Worm (Caenorhabditis elegans) whole organism, L4 larva: ENCODE results near the gene col-74.

Experiments used
- D1046.2 ChIP-seq: fragments of 200-800 bp; sonication (Bioruptor generic); IDR thresholded peaks from 2 replicates; pipeline ENCODE4 v1.3.6; 2022; ENCODE audit warnings: missing genetic modification characterization, missing compliant biosample characterization
- F26F4.8 ChIP-seq: fragments of 200-800 bp; sonication (Bioruptor generic); conservative IDR thresholded peaks from 2 replicates; pipeline ENCODE4 v1.3.6; 2022; ENCODE audit warnings: missing genetic modification characterization, missing compliant biosample characterization
- F44E2.7 ChIP-seq: fragments of 200-800 bp; sonication (Bioruptor generic); IDR thresholded peaks from 2 replicates; pipeline ENCODE4 v2.1.2; 2022; ENCODE audit warnings: missing genetic modification characterization, missing compliant biosample characterization
- R02D3.7 ChIP-seq: fragments of 150-350 bp; sonication (generic microtip); optimal IDR thresholded peaks from 3 replicates; lab custom pipeline; 2014; ENCODE audit warnings: missing biosample characterization, missing genetic modification characterization
- T20F7.1 ChIP-seq: fragments of 200-800 bp; sonication (Bioruptor generic); optimal IDR thresholded peaks from 2 replicates; lab custom pipeline; 2018; ENCODE audit warnings: mild to moderate bottlenecking, missing genetic modification characterization, missing compliant biosample characterization
- Y48G9A.11 ChIP-seq: fragments of 200-800 bp; sonication (Bioruptor generic); IDR thresholded peaks from 2 replicates; pipeline ENCODE4 v1.3.6; 2022; ENCODE audit warnings: missing genetic modification reagents, missing genetic modification characterization, missing compliant biosample characterization
- Y5F2A.4 ChIP-seq: fragments of 200-800 bp; sonication (Bioruptor generic); optimal IDR thresholded peaks from 2 replicates; lab custom pipeline; 2018; ENCODE audit warnings: mild to moderate bottlenecking, missing genetic modification characterization, missing compliant biosample characterization
- ZK337.2 ChIP-seq: fragments of 200-800 bp; sonication (Bioruptor generic); IDR thresholded peaks from 2 replicates; pipeline ENCODE4 v1.3.6; 2022; ENCODE audit warnings: missing genetic modification reagents, missing genetic modification characterization, missing compliant biosample characterization
- aha-1 ChIP-seq: fragments of 150-350 bp; peaks from one replicate; lab custom pipeline; 2014; ENCODE audit warnings: missing biosample characterization, missing genetic modification characterization
- ceh-20 ChIP-seq: fragments of 200-800 bp; sonication (Bioruptor generic); IDR thresholded peaks from 2 replicates; pipeline ENCODE4 v1.3.6; 2022; ENCODE audit warnings: missing genetic modification reagents, missing genetic modification characterization, missing compliant biosample characterization
- ceh-82 ChIP-seq: sonication (generic microtip); optimal IDR thresholded peaks from 2 replicates; lab custom pipeline; 2017; ENCODE audit warnings: missing biosample characterization, missing genetic modification characterization
- ctbp-1 ChIP-seq: fragments of 200-800 bp; sonication (Bioruptor generic); IDR thresholded peaks from 2 replicates; pipeline ENCODE4 v1.3.6; 2022; ENCODE audit warnings: missing genetic modification reagents, missing genetic modification characterization, missing compliant biosample characterization
- daf-12 ChIP-seq: fragments of 150-350 bp; optimal IDR thresholded peaks from 2 replicates; lab custom pipeline; 2014; ENCODE audit warnings: missing biosample characterization, missing genetic modification reagents, missing genetic modification characterization
- daf-19 ChIP-seq: fragments of 200-800 bp; sonication (Bioruptor generic); conservative IDR thresholded peaks from 2 replicates; pipeline ENCODE4 v1.3.6; 2022; ENCODE audit warnings: missing genetic modification characterization, missing compliant biosample characterization
- daf-8 ChIP-seq: fragments of 200-800 bp; sonication (Bioruptor generic); IDR thresholded peaks from 2 replicates; pipeline ENCODE4 v1.3.6; 2022; ENCODE audit warnings: missing genetic modification characterization, missing compliant biosample characterization
- dmd-9 ChIP-seq: fragments of 200-800 bp; sonication (Bioruptor generic); IDR thresholded peaks from 2 replicates; pipeline ENCODE4 v1.3.6; 2022; ENCODE audit warnings: missing genetic modification reagents, missing genetic modification characterization, missing compliant biosample characterization
- dpl-1 ChIP-seq: fragments of 150-350 bp; optimal IDR thresholded peaks from 2 replicates; lab custom pipeline; 2014; ENCODE audit warnings: missing biosample characterization, missing genetic modification reagents, missing genetic modification characterization
- dve-1 ChIP-seq: sonication (generic microtip); optimal IDR thresholded peaks from 2 replicates; lab custom pipeline; 2017; ENCODE audit warnings: antibody characterized with exemption, mild to moderate bottlenecking, missing genetic modification characterization, missing compliant biosample characterization; ENCODE audit not compliant: insufficient read depth
- fos-1 ChIP-seq: fragments of 150-350 bp; optimal IDR thresholded peaks from 2 replicates; lab custom pipeline; 2014; ENCODE audit warnings: missing biosample characterization, missing genetic modification characterization
- gei-8 ChIP-seq: fragments of 200-800 bp; sonication (Bioruptor generic); optimal IDR thresholded peaks from 2 replicates; lab custom pipeline; 2018; ENCODE audit warnings: mild to moderate bottlenecking, missing genetic modification characterization, missing compliant biosample characterization
- hlh-11 ChIP-seq: fragments of 200-800 bp; sonication (Bioruptor generic); optimal IDR thresholded peaks from 2 replicates; lab custom pipeline; 2018; ENCODE audit warnings: mild to moderate bottlenecking, missing genetic modification characterization, missing compliant biosample characterization
- jun-1 ChIP-seq: fragments of 150-350 bp; optimal IDR thresholded peaks from 2 replicates; lab custom pipeline; 2014; ENCODE audit warnings: missing biosample characterization, missing genetic modification reagents, missing genetic modification characterization
- lim-7 ChIP-seq: fragments of 200-800 bp; sonication (Bioruptor generic); IDR thresholded peaks from 2 replicates; pipeline ENCODE4 v1.3.6; 2022; ENCODE audit warnings: missing genetic modification characterization, missing compliant biosample characterization
- lin-1 ChIP-seq: fragments of 200-800 bp; sonication (Bioruptor generic); IDR thresholded peaks from 2 replicates; pipeline ENCODE4 v1.3.6; 2022; ENCODE audit warnings: missing genetic modification reagents, missing genetic modification characterization, missing compliant biosample characterization
- lin-13 ChIP-seq: fragments of 150-350 bp; optimal IDR thresholded peaks from 2 replicates; lab custom pipeline; 2014; ENCODE audit warnings: missing biosample characterization, missing genetic modification reagents, missing genetic modification characterization
- lin-29 ChIP-seq: fragments of 200-800 bp; sonication (Bioruptor generic); IDR thresholded peaks from 2 replicates; pipeline ENCODE4 v1.3.6; 2022; ENCODE audit warnings: missing genetic modification reagents, missing genetic modification characterization, missing compliant biosample characterization
- lsy-2 ChIP-seq, 2 experiments: fragments of 150-350 bp in 1 of 2; sonication (generic microtip) in 1 of 2; optimal IDR thresholded peaks; 2 replicates each; lab custom pipeline; 2014 to 2017; ENCODE audit warnings: missing biosample characterization in 2 of 2, missing genetic modification characterization in 2 of 2
- mes-2 ChIP-seq: sonication (generic microtip); optimal IDR thresholded peaks from 2 replicates; lab custom pipeline; 2016; ENCODE audit warnings: missing genotype, mild to moderate bottlenecking, missing genetic modification characterization, missing compliant biosample characterization; ENCODE audit not compliant: poor library complexity, severe bottlenecking
- nhr-102 ChIP-seq: sonication (generic microtip); optimal IDR thresholded peaks from 2 replicates; lab custom pipeline; 2016; ENCODE audit warnings: mild to moderate bottlenecking, missing genetic modification characterization, moderate library complexity, missing compliant biosample characterization
- nhr-28 ChIP-seq: fragments of 150-350 bp; optimal IDR thresholded peaks from 2 replicates; lab custom pipeline; 2014; ENCODE audit warnings: missing biosample characterization, missing genetic modification characterization
- nhr-41 ChIP-seq: fragments of 200-800 bp; sonication (Bioruptor generic); IDR thresholded peaks from 2 replicates; pipeline ENCODE4 v1.3.6; 2022; ENCODE audit warnings: missing genetic modification reagents, missing genetic modification characterization, missing compliant biosample characterization
- nhr-48 ChIP-seq: sonication (generic microtip); optimal IDR thresholded peaks from 2 replicates; lab custom pipeline; 2016; ENCODE audit warnings: mild to moderate bottlenecking, missing genetic modification characterization, missing compliant biosample characterization
- nhr-6 ChIP-seq: fragments of 150-350 bp; optimal IDR thresholded peaks from 2 replicates; lab custom pipeline; 2014; ENCODE audit warnings: missing biosample characterization, missing genetic modification characterization
- nhr-77 ChIP-seq: fragments of 150-350 bp; optimal IDR thresholded peaks from 2 replicates; lab custom pipeline; 2014; ENCODE audit warnings: missing biosample characterization, missing genetic modification characterization
- php-3 ChIP-seq: fragments of 200-800 bp; sonication (Bioruptor generic); IDR thresholded peaks from 2 replicates; pipeline ENCODE4 v1.3.6; 2022; ENCODE audit warnings: missing genetic modification reagents, missing genetic modification characterization, missing compliant biosample characterization
- pqm-1 ChIP-seq: sonication (generic microtip); optimal IDR thresholded peaks from 2 replicates; lab custom pipeline; 2017; ENCODE audit warnings: missing biosample characterization, missing genetic modification characterization
- rbr-2 ChIP-seq: sonication (generic microtip); optimal IDR thresholded peaks from 2 replicates; lab custom pipeline; 2016; ENCODE audit warnings: missing genotype, missing genetic modification characterization, missing compliant biosample characterization
- saeg-2 ChIP-seq: fragments of 200-800 bp; sonication (Bioruptor generic); IDR thresholded peaks from 2 replicates; pipeline ENCODE4 v1.3.6; 2022; ENCODE audit warnings: missing genetic modification reagents, missing genetic modification characterization, missing compliant biosample characterization
- sdz-12 ChIP-seq: fragments of 200-800 bp; sonication (Bioruptor generic); optimal IDR thresholded peaks from 2 replicates; lab custom pipeline; 2018; ENCODE audit warnings: mild to moderate bottlenecking, missing genetic modification characterization, missing compliant biosample characterization
- set-16 ChIP-seq: fragments of 200-800 bp; sonication (Bioruptor generic); IDR thresholded peaks from 2 replicates; pipeline ENCODE4 v1.3.6; 2022; ENCODE audit warnings: missing genetic modification reagents, missing genetic modification characterization, missing compliant biosample characterization
- skn-1 ChIP-seq: fragments of 150-350 bp; optimal IDR thresholded peaks from 2 replicates; lab custom pipeline; 2014; ENCODE audit warnings: missing biosample characterization, missing genetic modification characterization
- unc-39 ChIP-seq: sonication (generic microtip); optimal IDR thresholded peaks from 2 replicates; lab custom pipeline; 2017; ENCODE audit warnings: missing biosample characterization, missing genetic modification characterization
- unc-62 ChIP-seq, 3 experiments: fragments of 150-350 bp in 1 of 3; sonication (generic microtip); optimal IDR thresholded peaks in 2 of 3; peaks in 1 of 3; 1 replicate in 1 of 3; 2 replicates in 2 of 3; lab custom pipeline; 2014 to 2017; ENCODE audit warnings: missing biosample characterization in 3 of 3, missing genetic modification characterization in 3 of 3, missing genetic modification reagents in 3 of 3, missing genotype in 1 of 3
- vab-7 ChIP-seq: fragments of 200-800 bp; sonication (Bioruptor generic); IDR thresholded peaks from 2 replicates; pipeline ENCODE4 v1.3.6; 2022; ENCODE audit warnings: missing genetic modification reagents, missing genetic modification characterization, missing compliant biosample characterization
- zag-1 ChIP-seq: fragments of 150-350 bp; optimal IDR thresholded peaks from 2 replicates; lab custom pipeline; 2014; ENCODE audit warnings: missing biosample characterization, missing genetic modification characterization
- zfp-2 ChIP-seq: sonication (generic microtip); optimal IDR thresholded peaks from 2 replicates; lab custom pipeline; 2016; ENCODE audit warnings: mild to moderate bottlenecking, missing genetic modification characterization, missing compliant biosample characterization
- zip-11 ChIP-seq: fragments of 200-800 bp; sonication (Bioruptor generic); IDR thresholded peaks from 2 replicates; pipeline ENCODE4 v1.3.6; 2022; ENCODE audit warnings: missing genetic modification characterization, missing compliant biosample characterization
- ztf-11 ChIP-seq: fragments of 150-350 bp; optimal IDR thresholded peaks from 2 replicates; lab custom pipeline; 2014; ENCODE audit warnings: missing biosample characterization, missing genetic modification characterization

col-74 gene

DNA sequence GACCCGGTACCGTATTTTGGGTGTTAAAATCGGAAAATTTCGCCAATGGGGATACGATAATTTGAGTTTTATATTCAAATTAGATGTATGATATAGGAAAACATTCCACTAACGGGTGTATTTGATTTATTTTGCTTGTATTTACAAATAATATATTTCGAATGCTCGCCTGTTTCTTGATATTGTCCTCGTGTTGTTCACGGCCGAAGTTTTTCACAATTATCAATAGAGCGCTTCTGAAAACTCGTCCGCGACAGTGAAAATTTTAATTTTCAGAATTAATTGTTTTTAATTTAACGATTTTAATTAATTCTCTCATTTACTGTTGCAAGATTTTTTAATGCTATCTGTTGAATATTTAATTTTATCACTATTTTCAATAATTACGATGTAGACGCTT, 10.5 kb upstream of the col-74 start (continued):
- no peak for TF ChIP-seq hlh-11 (tag; lab: Kevin White, UChicago)
- no peak for TF ChIP-seq jun-1 (tag; lab: Kevin White, UChicago)
- TF ChIP-seq lin-13 (GFP tag; lab: Kevin White, UChicago), result no peak
- TF ChIP-seq skn-1, result no peak
- TF ChIP-seq mes-2, result peak; percentile 97
- TF ChIP-seq pqm-1 (tag; lab: Kevin White, UChicago), result no peak
- no peak for TF ChIP-seq lim-7 (GFP tag; lab: Robert Waterston, UW)
- TF ChIP-seq dmd-9 (GFP tag; lab: Robert Waterston, UW), result 0 out of 2 replicates have a peak, but pooled peaks have one; percentile 40
- TF ChIP-seq dve-1 (tag; lab: Kevin White, UChicago), result no peak
- peak; percentile 25; the same call in 1 of the 2 replicates for TF ChIP-seq Y48G9A.11 (GFP tag; lab: Robert Waterston, UW)
- TF ChIP-seq rbr-2, result no peak
- TF ChIP-seq gei-8, result no peak
- TF ChIP-seq ceh-82, result no peak
- TF ChIP-seq zag-1 (tag; lab: Kevin White, UChicago), result no peak
- TF ChIP-seq ZK337.2 (GFP tag; lab: Robert Waterston, UW), result 0 out of 2 replicates have a peak, but pooled peaks have one; percentile 62
- TF ChIP-seq nhr-28 (tag; lab: Kevin White, UChicago), result peak; percentile 22
- no peak for TF ChIP-seq zfp-2 (tag; lab: Kevin White, UChicago)
- peak; percentile 30 for TF ChIP-seq aha-1 (tag; lab: Kevin White, UChicago)
- no peak for TF ChIP-seq lin-1 (GFP tag; lab: Robert Waterston, UW)

DNA sequence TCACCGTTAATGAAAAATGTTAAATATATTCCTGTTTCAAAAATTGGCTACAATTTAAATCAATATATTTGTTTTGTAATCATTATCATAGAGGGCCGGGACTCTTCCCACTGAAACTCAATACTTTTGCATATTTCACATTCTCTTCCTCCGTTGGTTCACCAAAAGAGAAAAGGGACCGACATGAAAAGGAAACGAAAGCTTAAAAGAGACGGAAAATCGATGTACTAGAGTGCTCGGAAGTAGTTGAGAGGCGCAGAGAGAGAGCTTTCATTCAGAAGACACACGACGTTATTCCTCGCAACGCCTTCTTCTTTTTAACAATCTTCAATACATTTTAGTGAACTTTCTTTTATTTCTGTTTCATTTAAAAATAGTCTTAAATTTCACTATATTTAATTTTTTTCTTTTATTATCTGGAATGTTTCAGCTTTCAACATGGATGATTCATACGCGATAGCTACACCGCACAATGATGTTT, 9.9 kb upstream of the col-74 start, which contains the start of gene ehs-1:
ehs-1 (plus strand) TSS at position 431 of the 481 bp plus-strand sequence.
- TF ChIP-seq lsy-2 (tag; optimal IDR thresholded peaks at IDR 0.05; lab: Kevin White, UChicago) (peak in 1 of 2 experiments; percentile 19), dpl-1 (GFP tag; lab: Kevin White, UChicago) (peak; percentile 2), ctbp-1 (GFP tag; lab: Robert Waterston, UW) (0 out of 2 replicates have a peak, but pooled peaks have one; percentile 10), fos-1 (tag; lab: Kevin White, UChicago) (no peak), ztf-11 (no peak), F26F4.8 (GFP tag; lab: Robert Waterston, UW) (no peak), php-3 (GFP tag; lab: Robert Waterston, UW) (no peak), F44E2.7 (GFP tag; lab: Robert Waterston, UW) (no peak), Y48G9A.11 (GFP tag; lab: Robert Waterston, UW) (no peak), nhr-77 (tag; lab: Kevin White, UChicago) (no peak), T20F7.1 (GFP tag; lab: Kevin White, UChicago) (no peak), lin-29 (GFP tag; lab: Robert Waterston, UW) (no peak), unc-39 (tag; lab: Kevin White, UChicago) (no peak), daf-12 (no peak)

DNA sequence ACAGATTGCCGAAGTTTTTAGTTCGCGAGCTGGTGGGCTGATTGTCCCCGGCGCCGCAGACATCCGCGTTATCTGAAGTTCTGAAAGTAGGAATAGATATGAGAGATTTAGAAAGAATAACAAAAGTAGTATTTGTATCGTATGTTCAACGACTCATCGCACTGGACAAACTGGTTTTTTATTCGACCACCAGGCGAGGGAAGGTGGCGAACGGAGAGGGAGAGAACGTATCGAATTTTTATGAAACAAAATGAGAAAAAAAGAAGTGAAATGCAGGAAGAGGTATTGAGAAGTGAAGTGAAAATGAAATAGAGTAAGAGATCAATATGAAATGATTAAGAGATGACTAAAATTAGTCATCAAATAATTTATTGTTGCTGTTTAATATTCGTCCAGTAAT, 2.8 kb upstream of the col-74 start, which contains the start of gene tbc-2:
tbc-2 (minus strand) TSS at position 80 of the 400 bp plus-strand sequence.
- TF ChIP-seq unc-62 (GFP tag; optimal IDR thresholded peaks at IDR 0.05 in 1 of 2; lab: Kevin White, UChicago) (peak in 1 of 2 experiments; percentile 51), unc-62 (tag; optimal IDR thresholded peaks at IDR 0.05; lab: Kevin White, UChicago) (no peak), daf-19 (no peak), nhr-28 (tag; lab: Kevin White, UChicago) (peak; percentile 36)

DNA sequence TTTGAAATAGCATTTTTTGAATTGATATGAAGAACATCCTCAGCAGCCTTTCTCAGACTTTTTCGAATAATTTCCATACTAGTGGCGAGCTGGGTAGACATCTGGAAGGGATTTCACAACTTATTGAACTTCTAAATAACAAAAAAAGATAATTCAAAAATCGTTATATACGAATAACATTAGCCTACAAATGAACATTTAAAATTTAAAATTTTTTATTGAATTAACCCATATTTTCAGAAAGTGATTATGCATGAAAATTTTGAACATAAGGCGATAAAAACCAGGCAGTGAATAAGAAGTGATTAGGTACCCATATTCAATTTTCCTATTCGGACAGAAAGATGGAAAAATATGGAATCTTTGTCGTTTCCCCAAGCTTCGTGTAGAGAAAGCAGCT, 1.7 kb upstream of the col-74 start, which contains the start of gene ZK1248.11:
ZK1248.11 (minus strand) TSS at position 101 of the 400 bp plus-strand sequence.
- TF ChIP-seq Y5F2A.4 (GFP tag; lab: Kevin White, UChicago), result no peak
- TF ChIP-seq nhr-6 (tag; lab: Kevin White, UChicago), result no peak
- no peak for TF ChIP-seq saeg-2 (GFP tag; lab: Robert Waterston, UW)
- no peak for TF ChIP-seq nhr-48
- no peak for TF ChIP-seq sdz-12
- TF ChIP-seq ceh-20, result no peak
- no peak for TF ChIP-seq zfp-2 (tag; lab: Kevin White, UChicago)
- no peak for TF ChIP-seq daf-8 (GFP tag; lab: Robert Waterston, UW)
- no peak for TF ChIP-seq D1046.2 (GFP tag; lab: Robert Waterston, UW)
- no peak for TF ChIP-seq R02D3.7
- TF ChIP-seq zip-11 (GFP tag; lab: Robert Waterston, UW), result no peak
- no peak for TF ChIP-seq set-16 (GFP tag; lab: Robert Waterston, UW)
- no peak for TF ChIP-seq nhr-41 (GFP tag; lab: Robert Waterston, UW)
- no peak for TF ChIP-seq skn-1
- TF ChIP-seq F44E2.7 (GFP tag; lab: Robert Waterston, UW), result no peak
- no peak for TF ChIP-seq vab-7
- no peak for TF ChIP-seq nhr-102 (tag; lab: Kevin White, UChicago)
- TF ChIP-seq, all 104 proteins: peak for 0
